Fruit fly (Drosophila melanogaster) whole organism, embryonic: ENCODE data around the gene CG12054.

Experiments
- ATbp ChIP-seq: fragments of 200-800 bp; sonication (Bioruptor generic); optimal IDR thresholded peaks from 2 replicates; lab custom pipeline; 2017; ENCODE audit warnings: missing biosample characterization, mild to moderate bottlenecking, missing genetic modification characterization, missing genetic modification reagents
- CG12071 ChIP-seq: fragments of 200-800 bp; sonication (Bioruptor generic); optimal IDR thresholded peaks from 3 replicates; lab custom pipeline; 2018; ENCODE audit warnings: missing biosample characterization, mild to moderate bottlenecking, missing genetic modification characterization
- CG14441 ChIP-seq: fragments of 200-800 bp; sonication (Bioruptor generic); IDR thresholded peaks from 2 replicates; pipeline ENCODE4 v1.3.6; 2022; ENCODE audit warnings: missing biosample characterization, missing genetic modification characterization
- CG15479 ChIP-seq: fragments of 200-800 bp; sonication (Bioruptor generic); optimal IDR thresholded peaks from 3 replicates; lab custom pipeline; 2019; ENCODE audit warnings: missing biosample characterization, mild to moderate bottlenecking, missing genetic modification characterization, moderate library complexity
- CG16779 ChIP-seq: fragments of 200-800 bp; sonication (Bioruptor generic); IDR thresholded peaks from 2 replicates; pipeline ENCODE4 v1.3.6; 2022; ENCODE audit warnings: missing biosample characterization, missing genetic modification characterization
- CG16815 ChIP-seq: fragments of 200-800 bp; sonication (Bioruptor generic); optimal IDR thresholded peaks from 3 replicates; lab custom pipeline; 2017; ENCODE audit warnings: missing biosample characterization, mild to moderate bottlenecking, missing genetic modification characterization
- CG17359 ChIP-seq: fragments of 200-800 bp; sonication (Bioruptor generic); optimal IDR thresholded peaks from 3 replicates; lab custom pipeline; 2018; ENCODE audit warnings: missing biosample characterization, mild to moderate bottlenecking, missing genetic modification characterization, moderate library complexity
- CG42726 ChIP-seq: fragments of 200-800 bp; sonication (Bioruptor generic); IDR thresholded peaks from 2 replicates; pipeline ENCODE4 v1.3.6; 2022; ENCODE audit warnings: missing biosample characterization, missing genetic modification characterization; ENCODE audit not compliant: partially characterized antibody
- CG6254 ChIP-seq: fragments of 200-800 bp; sonication (Bioruptor generic); optimal IDR thresholded peaks from 3 replicates; lab custom pipeline; 2017; ENCODE audit warnings: mild to moderate bottlenecking, missing biosample characterization, missing genetic modification reagents, missing genetic modification characterization
- CG6854 ChIP-seq: fragments of 200-800 bp; sonication (Bioruptor generic); optimal IDR thresholded peaks from 3 replicates; lab custom pipeline; 2017; ENCODE audit warnings: missing biosample characterization, mild to moderate bottlenecking, missing genetic modification characterization
- CG7271 ChIP-seq: fragments of 200-800 bp; sonication (Bioruptor generic); optimal IDR thresholded peaks from 2 replicates; lab custom pipeline; 2018; ENCODE audit warnings: missing biosample characterization, mild to moderate bottlenecking, missing genetic modification characterization, moderate library complexity
- CG8359 ChIP-seq: fragments of 200-800 bp; sonication (Bioruptor generic); optimal IDR thresholded peaks from 2 replicates; lab custom pipeline; 2017; ENCODE audit warnings: missing biosample characterization, mild to moderate bottlenecking, missing genetic modification characterization, borderline replicate concordance
- CG8924 ChIP-seq: fragments of 200-800 bp; optimal IDR thresholded peaks from 3 replicates; lab custom pipeline; 2019; ENCODE audit warnings: missing biosample characterization, mild to moderate bottlenecking, missing genetic modification characterization, moderate library complexity
- Dad ChIP-seq: fragments of 200-800 bp; sonication (Bioruptor generic); optimal IDR thresholded peaks from 3 replicates; lab custom pipeline; 2016; ENCODE audit warnings: missing biosample characterization, missing genetic modification characterization
- Dfd ChIP-seq, 2 experiments: fragments of >200 bp; optimal IDR thresholded peaks; 2 replicates each; lab custom pipeline; 2017; ENCODE audit warnings: missing biosample characterization in 2 of 2, missing genetic modification characterization in 2 of 2
- Dip2 ChIP-seq: fragments of 200-800 bp; sonication (Bioruptor generic); IDR thresholded peaks from 2 replicates; pipeline ENCODE4 v1.3.6; 2022; ENCODE audit warnings: missing biosample characterization, missing genetic modification characterization
- Drgx ChIP-seq: fragments of 200-800 bp; sonication (Bioruptor generic); IDR thresholded peaks from 2 replicates; pipeline ENCODE4 v1.3.6; 2022; ENCODE audit warnings: missing biosample characterization, missing genetic modification characterization
- Fer3 ChIP-seq: fragments of 200-800 bp; sonication (Bioruptor generic); optimal IDR thresholded peaks from 2 replicates; lab custom pipeline; 2018; ENCODE audit warnings: missing biosample characterization, mild to moderate bottlenecking, missing genetic modification characterization, moderate library complexity
- GATAe ChIP-seq: fragments of 200-800 bp; sonication (Bioruptor generic); conservative IDR thresholded peaks from 2 replicates; pipeline ENCODE4 v1.3.6; 2022; ENCODE audit warnings: missing biosample characterization, missing genetic modification characterization
- Hr78 ChIP-seq, 2 experiments: fragments of 200-800 bp in 1 of 2; fragments of >200 bp in 1 of 2; sonication (Bioruptor generic) in 1 of 2; optimal IDR thresholded peaks; 2 replicates each; lab custom pipeline; 2017 to 2019; ENCODE audit warnings: missing biosample characterization in 2 of 2, missing genetic modification characterization in 2 of 2, mild to moderate bottlenecking in 1 of 2, moderate library complexity in 1 of 2
- Hsf ChIP-seq: fragments of 200-800 bp; sonication (Bioruptor generic); optimal IDR thresholded peaks from 3 replicates; lab custom pipeline; 2016; ENCODE audit warnings: missing biosample characterization, missing genetic modification characterization
- Lim3 ChIP-seq: fragments of 200-800 bp; sonication (Bioruptor generic); IDR thresholded peaks from 2 replicates; pipeline ENCODE4 v1.3.6; 2022; ENCODE audit warnings: missing biosample characterization, missing genetic modification characterization
- Max ChIP-seq: fragments of 200-800 bp; sonication (Bioruptor generic); optimal IDR thresholded peaks from 2 replicates; lab custom pipeline; 2016; ENCODE audit warnings: missing biosample characterization, mild to moderate bottlenecking, missing genetic modification characterization
- Meics ChIP-seq: fragments of 200-800 bp; sonication (Bioruptor generic); optimal IDR thresholded peaks from 2 replicates; lab custom pipeline; 2017; ENCODE audit warnings: missing biosample characterization, mild to moderate bottlenecking, missing genetic modification characterization
- Opbp ChIP-seq: fragments of 200-800 bp; sonication (Bioruptor generic); IDR thresholded peaks from 3 replicates; pipeline ENCODE4 v1.3.6; 2022; ENCODE audit warnings: missing biosample characterization, missing genetic modification characterization; ENCODE audit not compliant: partially characterized antibody
- Scr ChIP-seq: fragments of 200-800 bp; sonication (Bioruptor generic); IDR thresholded peaks from 2 replicates; pipeline ENCODE4 v1.3.6; 2022; ENCODE audit warnings: missing biosample characterization, missing genetic modification characterization; ENCODE audit not compliant: partially characterized antibody
- Sox102F ChIP-seq: fragments of 200-800 bp; sonication (Bioruptor generic); optimal IDR thresholded peaks from 2 replicates; lab custom pipeline; 2018; ENCODE audit warnings: missing biosample characterization, mild to moderate bottlenecking, missing genetic modification characterization, moderate library complexity
- Ssrp ChIP-seq: fragments of 200-800 bp; sonication (Bioruptor generic); optimal IDR thresholded peaks from 2 replicates; lab custom pipeline; 2018; ENCODE audit warnings: missing biosample characterization, mild to moderate bottlenecking, missing genetic modification characterization, moderate library complexity
- Stat92E ChIP-seq, 3 experiments: fragments of >200 bp in 2 of 3; fragments of 200-800 bp in 1 of 3; sonication (Bioruptor generic) in 1 of 3; optimal IDR thresholded peaks; 2 replicates each; lab custom pipeline; 2017 to 2019; ENCODE audit warnings: missing biosample characterization in 3 of 3, missing genetic modification characterization in 3 of 3, mild to moderate bottlenecking in 1 of 3, moderate library complexity in 1 of 3
- Tbp ChIP-seq: fragments of >200 bp; optimal IDR thresholded peaks from 2 replicates; lab custom pipeline; 2018; ENCODE audit warnings: missing biosample characterization, missing genetic modification characterization
- az2 ChIP-seq: fragments of 200-800 bp; sonication (Bioruptor generic); optimal IDR thresholded peaks from 3 replicates; lab custom pipeline; 2016; ENCODE audit warnings: missing biosample characterization, missing genetic modification characterization
- bbx ChIP-seq: fragments of 200-800 bp; sonication (Bioruptor generic); IDR thresholded peaks from 2 replicates; pipeline ENCODE4 v1.3.6; 2022; ENCODE audit warnings: missing biosample characterization, missing genetic modification characterization; ENCODE audit not compliant: partially characterized antibody
- btn ChIP-seq: fragments of 200-800 bp; sonication (Bioruptor generic); optimal IDR thresholded peaks from 2 replicates; lab custom pipeline; 2016; ENCODE audit warnings: missing biosample characterization, missing genetic modification characterization
- crc ChIP-seq: fragments of 200-800 bp; sonication (Bioruptor generic); optimal IDR thresholded peaks from 2 replicates; lab custom pipeline; 2016; ENCODE audit warnings: missing biosample characterization, missing genetic modification characterization
- dmrt11E ChIP-seq: fragments of 200-800 bp; sonication (Bioruptor generic); optimal IDR thresholded peaks from 3 replicates; lab custom pipeline; 2018; ENCODE audit warnings: missing biosample characterization, mild to moderate bottlenecking, missing genetic modification characterization, moderate library complexity
- ftz-f1 ChIP-seq: fragments of 200-800 bp; sonication (Bioruptor generic); optimal IDR thresholded peaks from 2 replicates; lab custom pipeline; 2016; ENCODE audit warnings: missing biosample characterization, missing genetic modification characterization
- gfzf ChIP-seq: fragments of 200-800 bp; sonication (Bioruptor generic); optimal IDR thresholded peaks from 2 replicates; lab custom pipeline; 2016; ENCODE audit warnings: missing biosample characterization, mild to moderate bottlenecking, missing genetic modification characterization, moderate library complexity
- her ChIP-seq: fragments of 200-800 bp; sonication (Bioruptor generic); optimal IDR thresholded peaks from 2 replicates; lab custom pipeline; 2016; ENCODE audit warnings: missing biosample characterization, missing genetic modification characterization
- mirr ChIP-seq: fragments of 200-800 bp; sonication (Bioruptor generic); optimal IDR thresholded peaks from 3 replicates; lab custom pipeline; 2018; ENCODE audit warnings: missing biosample characterization, mild to moderate bottlenecking, missing genetic modification characterization
- nom ChIP-seq: fragments of 200-800 bp; sonication (Bioruptor generic); optimal IDR thresholded peaks from 2 replicates; lab custom pipeline; 2017; ENCODE audit warnings: missing biosample characterization, missing genetic modification characterization, mild to moderate bottlenecking, moderate library complexity, missing genetic modification reagents
- pan ChIP-seq, 4 experiments: fragments of >200 bp in 3 of 4; fragments of 200-800 bp in 1 of 4; sonication (Bioruptor generic) in 1 of 4; optimal IDR thresholded peaks in 3 of 4; IDR thresholded peaks in 1 of 4; 2 replicates each; pipeline versions ENCODE4 v1.3.6 to Lab custom; 2017 to 2022; ENCODE audit warnings: missing biosample characterization in 2 of 4, missing genetic modification characterization in 2 of 4, mixed read lengths in 1 of 4
- pita ChIP-seq: fragments of 200-800 bp; sonication (Bioruptor generic); optimal IDR thresholded peaks from 2 replicates; lab custom pipeline; 2017; ENCODE audit warnings: missing biosample characterization, mild to moderate bottlenecking, missing genetic modification characterization
- sens-2 ChIP-seq: fragments of 200-800 bp; sonication (Bioruptor generic); IDR thresholded peaks from 2 replicates; pipeline ENCODE4 v1.3.6; 2022; ENCODE audit warnings: missing biosample characterization, missing genetic modification characterization
- sqz ChIP-seq: fragments of 200-800 bp; sonication (Bioruptor generic); optimal IDR thresholded peaks from 3 replicates; lab custom pipeline; 2018; ENCODE audit warnings: missing biosample characterization, mild to moderate bottlenecking, missing genetic modification characterization
- sr ChIP-seq: fragments of 200-800 bp; sonication (Bioruptor generic); IDR thresholded peaks from 3 replicates; pipeline ENCODE4 v1.3.6; 2022; ENCODE audit warnings: missing biosample characterization, missing genetic modification characterization
- sug ChIP-seq: fragments of 200-800 bp; optimal IDR thresholded peaks from 2 replicates; lab custom pipeline; 2019; ENCODE audit warnings: missing biosample characterization, mild to moderate bottlenecking, missing genetic modification characterization, moderate library complexity
- tll ChIP-seq, 2 experiments: fragments of 200-800 bp in 1 of 2; fragments of >200 bp in 1 of 2; sonication (Bioruptor generic) in 1 of 2; optimal IDR thresholded peaks; 2 replicates each; lab custom pipeline; 2017 to 2019; ENCODE audit warnings: missing biosample characterization in 2 of 2, missing genetic modification characterization in 2 of 2, mild to moderate bottlenecking in 1 of 2, moderate library complexity in 1 of 2
- zf30C ChIP-seq: fragments of 200-800 bp; sonication (Bioruptor generic); optimal IDR thresholded peaks from 3 replicates; lab custom pipeline; 2018; ENCODE audit warnings: missing biosample characterization, mild to moderate bottlenecking, missing genetic modification characterization

CG12054 gene

DNA sequence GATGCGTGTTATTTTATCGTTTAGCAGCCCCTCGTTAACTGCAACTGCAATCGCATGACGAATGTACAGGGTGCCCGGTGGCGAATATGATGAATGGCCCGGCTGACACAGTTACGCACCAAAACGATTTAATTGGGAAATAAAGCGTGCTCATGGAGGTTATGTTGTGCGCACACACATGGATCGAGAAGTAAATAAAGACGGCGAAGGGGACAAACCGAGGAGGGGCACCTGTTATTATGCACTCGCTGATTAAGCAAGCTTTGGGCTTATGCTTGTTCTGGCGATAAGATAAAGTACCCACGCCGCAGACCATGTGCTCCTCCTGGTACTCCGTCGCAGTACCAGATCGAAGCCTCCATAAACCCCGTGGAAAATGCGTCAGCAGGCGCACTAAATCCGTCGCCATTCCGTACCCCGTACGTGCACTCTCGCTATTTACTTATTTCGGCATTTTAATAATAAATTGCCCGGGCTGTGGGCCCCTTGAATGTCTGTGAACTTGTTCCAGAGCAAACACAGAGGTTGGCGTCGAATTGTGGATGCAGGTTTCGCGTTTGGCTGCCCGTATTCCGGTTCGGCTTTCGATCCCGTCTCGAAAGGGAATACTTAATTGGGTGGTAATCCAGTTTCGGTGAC lies 4.7 kb downstream of the CG12054 start (continued):
- no peak for TF ChIP-seq nom (GFP tag; lab: Kevin White, UChicago)
- no peak for TF ChIP-seq dmrt11E (tag; lab: Kevin White, UChicago)
- TF ChIP-seq Lim3 (GFP tag; lab: Robert Waterston, UW): no peak
- TF ChIP-seq crc (GFP tag; lab: Kevin White, UChicago): no peak
- TF ChIP-seq sug: peak; percentile 62
- TF ChIP-seq CG8359 (GFP tag; lab: Kevin White, UChicago): no peak
- TF ChIP-seq CG16779 (GFP tag; lab: Robert Waterston, UW): no peak
- TF ChIP-seq pan (optimal IDR thresholded peaks at IDR 0.05; lab: Kevin White, UChicago): no peak
- no peak for TF ChIP-seq pan (GFP tag; optimal IDR thresholded peaks at IDR 0.05 in 1 of 2, IDR thresholded peaks at IDR 0.05 in 1 of 2)
- no peak for TF ChIP-seq CG7271 (tag; lab: Kevin White, UChicago)
- TF ChIP-seq Dfd (GFP tag; optimal IDR thresholded peaks at IDR 0.05; lab: Kevin White, UChicago): no peak
- peak; percentile 50 for TF ChIP-seq sens-2 (GFP tag; lab: Robert Waterston, UW)
- TF ChIP-seq Meics (GFP tag; lab: Kevin White, UChicago): no peak
- peak; percentile 15 for TF ChIP-seq Max (GFP tag; lab: Kevin White, UChicago)
- no peak for TF ChIP-seq CG12071 (GFP tag; lab: Kevin White, UChicago)
- no peak for TF ChIP-seq CG8924 (tag; lab: Kevin White, UChicago)
- 0 out of 3 replicates have a peak, but pooled peaks have one; percentile 14 for TF ChIP-seq sr (GFP tag; lab: Robert Waterston, UW)
- peak; percentile 72 for TF ChIP-seq CG6254 (GFP tag; lab: Kevin White, UChicago)
- no peak for TF ChIP-seq bbx (GFP tag; lab: Robert Waterston, UW)
- no peak for TF ChIP-seq btn (GFP tag; lab: Kevin White, UChicago)
- TF ChIP-seq Dip2: no peak
- no peak for TF ChIP-seq az2 (GFP tag; lab: Kevin White, UChicago)
- no peak for TF ChIP-seq Dad
- TF ChIP-seq mirr: peak; percentile 24
- no peak for TF ChIP-seq Fer3 (tag; lab: Kevin White, UChicago)
- TF ChIP-seq GATAe (GFP tag; lab: Robert Waterston, UW): peak; percentile 45; the same call in 1 of the 2 replicates
- TF ChIP-seq zf30C (GFP tag; lab: Kevin White, UChicago): no peak
- no peak for TF ChIP-seq Hsf
- TF ChIP-seq ftz-f1: no peak

DNA sequence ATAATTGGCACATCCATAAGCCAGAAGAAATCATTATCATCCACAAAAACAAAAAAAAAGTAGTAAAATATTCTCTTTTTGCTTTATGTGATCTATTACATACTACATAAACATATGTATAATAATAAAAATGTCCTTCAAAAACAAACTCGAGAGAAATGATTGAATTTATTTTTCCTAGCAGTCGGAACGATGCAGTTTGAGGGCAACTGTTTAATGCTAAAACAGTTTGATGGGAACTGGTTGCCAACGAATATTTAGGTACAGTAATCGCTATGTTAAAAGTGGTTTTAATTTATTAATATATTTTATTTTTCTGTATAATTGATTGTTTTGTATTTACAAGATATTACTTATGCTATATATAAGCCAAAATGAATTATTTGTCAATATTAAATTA lies 10.6 kb downstream of the CG12054 start:
- no peak for TF ChIP-seq Scr
- no peak for TF ChIP-seq CG15479
- TF ChIP-seq Sox102F (GFP tag; lab: Kevin White, UChicago): no peak
- TF ChIP-seq CG6854 (GFP tag; lab: Kevin White, UChicago): no peak
- TF ChIP-seq CG16815 (GFP tag; lab: Kevin White, UChicago): no peak
- no peak for TF ChIP-seq sqz (GFP tag; lab: Kevin White, UChicago)
- TF ChIP-seq CG17359: no peak
- 0 out of 2 replicates have a peak, but pooled peaks have one; percentile 9 for TF ChIP-seq CG42726
- TF ChIP-seq CG14441 (GFP tag; lab: Robert Waterston, UW): no peak
- no peak for TF ChIP-seq tll (GFP tag; optimal IDR thresholded peaks at IDR 0.05; lab: Kevin White, UChicago)
- TF ChIP-seq her: no peak
- TF ChIP-seq Opbp (GFP tag; lab: Robert Waterston, UW): peak; percentile 11; the same call in 1 of the 3 replicates
- TF ChIP-seq Ssrp (tag; lab: Kevin White, UChicago): peak; percentile 1
- TF ChIP-seq gfzf: no peak
- TF ChIP-seq Stat92E (GFP tag; optimal IDR thresholded peaks at IDR 0.05; lab: Kevin White, UChicago): no peak
- TF ChIP-seq ATbp (GFP tag; lab: Kevin White, UChicago): no peak
- no peak for TF ChIP-seq Drgx (GFP tag; lab: Robert Waterston, UW)
- TF ChIP-seq Tbp (GFP tag; lab: Kevin White, UChicago): peak; percentile 8
- TF ChIP-seq Hr78 (GFP tag; optimal IDR thresholded peaks at IDR 0.05; lab: Kevin White, UChicago): no peak
- peak; percentile 8 for TF ChIP-seq pita
